Worm (Caenorhabditis elegans) whole organism, dauer: ENCODE data around the gene ztf-18.

Experiments used
- unc-62 ChIP-seq: sonication (generic microtip); optimal IDR thresholded peaks from 2 replicates; lab custom pipeline; 2017; ENCODE audit warnings: missing biosample characterization, missing genetic modification reagents, missing genetic modification characterization

The ztf-18 gene

DNA sequence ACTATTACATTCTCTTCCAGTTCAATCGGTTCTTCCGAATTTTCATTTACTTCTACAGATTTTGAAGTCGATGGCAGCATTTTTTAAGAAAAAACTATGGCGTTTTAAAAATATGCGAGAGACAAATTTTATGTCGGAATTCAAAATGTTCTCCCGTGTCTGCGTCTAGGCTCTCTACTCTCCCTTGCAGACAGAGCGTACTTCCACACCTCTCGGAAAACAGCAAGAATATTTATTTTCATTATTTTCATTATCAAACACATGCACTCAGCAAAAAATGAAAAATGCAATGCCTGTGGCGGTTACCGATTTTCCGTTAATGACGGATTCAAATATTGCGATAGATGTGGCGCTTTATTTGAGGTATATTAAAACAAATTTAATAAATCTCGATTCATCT is at the start of gene ztf-18, which contains the start of gene F23H11.2:
Gene ztf-18 (minus strand): TSS at position 188 of the 400 bp plus-strand sequence.
Gene F23H11.2 (plus strand): TSS at position 223 of the 400 bp plus-strand sequence.
- TF ChIP-seq unc-62, result no peak

DNA sequence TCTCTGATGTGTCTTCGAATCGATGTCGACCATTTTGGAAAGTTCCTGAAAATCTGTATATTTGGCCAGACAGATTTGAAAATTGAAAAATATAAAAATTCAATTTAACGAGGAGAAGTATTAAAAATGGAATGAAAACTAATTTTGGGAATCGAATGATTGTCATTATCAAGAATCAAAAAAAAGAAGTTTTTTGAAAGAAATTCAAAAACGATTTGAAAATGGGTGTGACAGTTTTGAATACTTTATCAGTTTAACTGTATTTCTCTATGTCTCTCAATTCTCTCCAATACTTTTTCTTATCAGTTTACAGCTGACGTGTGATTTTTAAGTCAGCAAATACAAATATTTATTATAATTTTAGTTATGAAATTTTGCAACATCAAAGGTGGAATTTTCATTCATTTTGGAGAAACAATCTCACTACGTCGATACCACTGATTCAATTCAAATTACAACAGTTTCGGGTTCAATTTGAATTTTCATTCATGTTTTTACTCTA is 48.0 kb upstream of the ztf-18 start, which contains the start of gene fbxa-59:
Gene fbxa-59 (minus strand): TSS at position 51 of the 502 bp plus-strand sequence.
- no peak for TF ChIP-seq unc-62

DNA sequence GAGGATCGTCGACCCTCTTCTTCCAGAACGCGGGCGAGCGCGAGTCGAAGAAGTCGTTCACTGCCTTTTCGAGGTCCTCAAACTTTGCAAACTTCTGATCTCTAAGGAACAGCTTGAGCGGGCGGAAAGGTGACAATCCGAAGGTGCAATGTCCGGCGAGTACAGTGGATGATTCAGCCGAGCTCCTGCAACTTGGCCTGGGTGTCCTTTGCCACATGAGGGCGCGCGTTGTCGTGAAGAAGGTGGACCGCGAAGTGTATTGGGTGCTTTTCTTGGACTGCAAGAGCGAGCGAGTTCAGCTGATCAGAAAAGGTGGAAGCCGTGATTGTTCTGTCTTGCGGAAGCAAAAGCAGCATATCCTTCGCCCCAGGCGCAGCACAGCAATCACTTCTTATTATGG is 46.4 kb upstream of the ztf-18 start:
- no peak for TF ChIP-seq unc-62

DNA sequence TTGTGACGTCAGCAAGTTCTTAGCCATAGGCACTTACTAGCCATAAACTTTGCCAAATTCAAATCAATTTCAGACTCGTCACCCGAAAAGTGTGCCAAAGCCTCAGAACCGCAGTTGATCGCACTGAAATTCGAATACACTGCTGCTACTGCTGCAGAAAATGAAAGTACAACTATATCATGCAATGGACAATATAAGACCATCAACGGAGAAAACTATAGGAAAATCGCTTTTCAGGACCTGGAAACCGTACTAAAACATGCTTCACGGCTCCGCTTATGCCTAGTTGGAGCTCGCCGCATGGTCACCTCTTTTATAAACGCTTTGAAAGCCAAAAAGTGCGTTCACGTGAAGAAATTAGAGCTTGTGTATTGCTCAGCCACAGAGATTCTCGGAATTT is 43.1 kb upstream of the ztf-18 start, which contains the start of gene fbxa-22:
Gene fbxa-22 (plus strand): TSS at position 301 of the 400 bp plus-strand sequence.
- TF ChIP-seq unc-62, result no peak

DNA sequence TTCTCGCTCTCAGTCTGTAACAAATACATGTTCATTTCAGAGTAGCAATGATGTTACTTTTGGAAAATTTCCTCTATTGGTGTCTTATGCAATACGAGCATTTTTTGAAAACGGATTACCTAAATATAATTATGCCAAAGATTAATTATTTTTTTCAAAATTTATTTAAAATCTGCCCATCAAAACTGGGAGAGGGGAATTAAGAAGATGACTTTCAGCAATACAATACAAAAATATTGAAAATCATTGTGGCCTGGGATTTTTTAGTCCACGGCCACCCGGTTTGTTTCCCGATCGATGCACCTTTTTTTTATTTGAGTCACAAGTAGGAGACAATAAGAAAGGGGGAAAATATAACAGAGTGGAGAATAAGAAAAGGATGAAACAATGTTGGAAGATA is 42.4 kb upstream of the ztf-18 start, which contains the start of gene fbxa-56:
Gene fbxa-56 (minus strand): TSS at position 101 of the 400 bp plus-strand sequence.
- no peak for TF ChIP-seq unc-62

DNA sequence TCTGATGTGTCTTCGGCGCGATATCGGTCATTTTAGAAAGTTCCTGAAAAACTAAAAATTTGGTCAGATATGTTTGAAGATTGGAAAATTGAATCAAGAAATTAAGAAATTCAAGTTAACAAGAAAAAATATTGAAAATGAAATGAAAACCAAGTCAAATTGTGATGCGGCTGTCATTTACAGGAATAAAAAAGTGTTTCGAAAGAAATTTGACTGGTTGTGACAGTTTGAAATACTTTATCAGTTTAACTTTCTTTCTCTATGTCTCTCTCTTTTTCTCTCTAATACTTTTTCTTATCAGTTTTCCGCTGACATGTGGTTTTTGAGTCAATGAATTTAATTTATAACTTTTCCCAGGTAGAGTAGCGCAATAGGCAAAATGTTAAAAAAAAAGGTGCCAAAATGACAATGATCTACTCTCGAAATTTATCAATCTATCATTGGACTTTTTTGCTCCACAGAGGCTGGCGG is 40.6 kb upstream of the ztf-18 start, which contains the start of gene fbxa-55:
Gene fbxa-55 (minus strand): TSS at position 51 of the 471 bp plus-strand sequence.
- TF ChIP-seq unc-62, result no peak

DNA sequence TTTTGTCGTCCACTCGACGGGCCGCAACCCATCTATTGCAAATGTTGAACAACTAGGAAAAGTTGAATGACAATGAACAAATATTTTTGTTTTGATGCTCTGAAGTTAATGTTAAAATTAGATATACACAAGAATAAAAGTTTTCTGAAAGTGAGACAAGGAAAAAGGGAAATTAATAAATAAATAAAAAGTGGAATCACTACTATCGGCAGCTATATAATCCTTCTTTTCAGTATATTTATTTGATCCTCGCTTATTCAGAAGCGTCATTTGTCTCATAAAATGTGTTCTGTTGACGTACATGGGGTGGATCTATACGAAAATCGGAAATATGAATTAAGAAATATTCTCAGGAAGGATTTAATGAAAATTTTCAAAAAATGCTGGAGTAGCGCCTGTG is 30.7 kb upstream of the ztf-18 start, which contains the start of gene pef-1:
Gene pef-1 (minus strand): TSS at position 101 of the 400 bp plus-strand sequence.
- TF ChIP-seq unc-62, result no peak

DNA sequence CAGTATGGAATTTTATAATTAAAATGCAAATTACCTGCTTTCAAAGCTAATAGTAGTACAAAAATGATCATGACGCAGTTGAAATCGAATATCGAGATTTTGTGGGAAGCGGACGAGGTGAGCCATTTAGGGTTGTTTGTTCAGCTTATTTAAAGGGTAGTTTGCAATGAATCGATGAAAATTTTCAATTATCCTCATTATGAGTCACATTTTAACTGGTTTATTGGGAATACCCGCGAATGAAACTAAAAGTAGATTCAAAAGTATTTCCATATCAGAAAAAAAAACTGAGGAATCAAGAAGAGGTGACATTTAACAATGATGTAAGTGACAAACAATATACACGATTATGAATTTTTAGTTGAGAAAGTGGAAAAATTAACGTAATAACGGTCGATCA is 23.8 kb upstream of the ztf-18 start, which contains the start of gene F23H11.7:
Gene F23H11.7 (minus strand): TSS at position 101 of the 400 bp plus-strand sequence.
- no peak for TF ChIP-seq unc-62

DNA sequence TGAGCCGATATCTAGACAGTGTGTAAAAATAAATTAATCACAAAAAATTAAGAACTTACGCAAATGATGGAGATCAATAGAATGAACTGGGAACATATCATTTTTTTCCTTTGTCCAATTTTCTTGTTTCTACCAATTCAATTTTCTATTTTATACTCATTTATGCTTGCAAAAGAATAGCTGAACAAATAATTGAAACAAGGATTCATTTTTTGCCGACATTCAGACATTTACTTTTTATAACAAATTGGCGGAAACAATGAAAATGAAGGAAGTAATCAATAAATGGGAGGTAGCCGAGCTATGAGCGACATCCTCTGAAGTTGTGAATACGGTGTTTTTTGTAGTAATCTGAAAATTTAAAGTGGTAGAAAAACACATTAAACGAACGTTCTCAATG is 21.4 kb upstream of the ztf-18 start, which contains the start of gene idpp-13:
Gene idpp-13 (minus strand): TSS at position 101 of the 400 bp plus-strand sequence.
- no peak for TF ChIP-seq unc-62

DNA sequence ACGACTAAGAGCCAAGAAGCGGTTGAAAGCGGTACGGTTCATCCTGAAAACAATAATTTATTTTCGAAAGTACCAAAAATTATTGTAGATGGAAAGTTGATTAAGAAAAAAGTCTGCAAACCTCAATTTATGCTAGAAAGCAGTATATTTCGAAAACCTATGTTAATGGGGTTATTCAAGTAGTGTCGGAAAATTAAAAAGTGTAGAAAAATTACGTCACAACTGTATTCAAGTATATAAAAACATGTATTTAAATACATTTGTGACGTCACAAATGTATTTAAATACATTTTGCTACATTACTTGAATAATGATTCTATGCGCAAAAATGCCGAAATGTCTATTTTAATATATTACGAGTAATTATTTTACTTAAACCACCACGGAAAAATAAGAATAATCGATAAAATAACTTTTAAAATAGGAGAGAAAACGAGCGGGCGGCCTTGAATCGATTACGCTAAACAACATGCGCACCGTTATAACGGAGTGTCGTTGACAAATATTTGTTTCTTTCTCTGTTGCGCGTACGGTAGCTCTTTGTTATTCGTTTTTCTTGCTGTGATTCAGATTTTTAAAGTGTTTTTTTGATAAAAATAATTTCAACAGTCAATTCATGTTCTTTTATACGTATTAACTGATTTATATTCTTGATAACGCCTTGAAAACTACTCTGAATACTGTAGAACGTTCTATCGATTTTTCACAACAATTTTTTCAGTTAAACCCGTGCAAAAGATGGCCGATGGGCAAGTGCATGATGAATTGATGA is 15.2 kb upstream of the ztf-18 start, which contains the start of the genes F23H11.5 and bra-2:
Gene F23H11.5 (minus strand): TSS at position 51 of the 772 bp plus-strand sequence.
Gene bra-2 (plus strand): TSS at position 722 of the 772 bp plus-strand sequence.
- TF ChIP-seq unc-62, result no peak

DNA sequence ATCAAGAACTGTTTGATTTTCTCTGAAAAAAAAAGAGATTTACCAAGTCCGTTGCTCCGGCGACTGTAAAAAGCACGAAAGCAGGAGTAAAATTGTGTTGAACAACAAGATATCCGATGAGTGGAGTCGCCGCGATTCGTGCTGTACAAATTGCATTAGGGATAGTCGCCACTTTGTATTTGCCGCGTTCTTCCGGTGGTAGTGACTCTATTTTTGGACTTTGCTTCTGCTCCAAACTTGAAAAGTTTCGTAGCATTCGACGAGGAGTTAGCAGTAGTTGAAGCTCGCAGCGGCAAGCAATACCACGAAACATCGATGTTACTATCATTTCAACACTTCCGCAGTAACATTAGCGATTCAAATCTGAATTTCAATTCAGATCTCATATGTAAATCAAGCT is 14.0 kb upstream of the ztf-18 start, which contains the start of gene crls-1:
Gene crls-1 (minus strand): TSS at position 363 of the 400 bp plus-strand sequence.
- no peak for TF ChIP-seq unc-62

DNA sequence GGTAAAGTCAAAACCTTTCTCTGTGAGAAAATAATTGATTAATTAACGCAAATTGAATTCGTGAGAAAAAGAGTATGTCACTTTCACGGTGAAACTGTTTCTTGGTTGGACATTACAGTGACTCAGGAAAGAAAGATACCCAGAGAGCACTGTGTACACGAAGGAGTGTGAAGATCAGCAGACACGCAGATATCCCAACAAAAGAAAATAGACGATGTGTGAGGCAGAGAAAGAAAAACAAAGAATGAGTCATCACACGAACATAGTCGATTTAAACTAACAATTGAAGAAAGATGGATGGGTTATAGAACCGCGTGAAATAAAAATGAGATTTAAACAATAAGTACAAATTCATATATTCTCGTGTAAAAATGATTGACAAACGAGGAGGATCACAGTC is 12.5 kb upstream of the ztf-18 start:
- no peak for TF ChIP-seq unc-62

DNA sequence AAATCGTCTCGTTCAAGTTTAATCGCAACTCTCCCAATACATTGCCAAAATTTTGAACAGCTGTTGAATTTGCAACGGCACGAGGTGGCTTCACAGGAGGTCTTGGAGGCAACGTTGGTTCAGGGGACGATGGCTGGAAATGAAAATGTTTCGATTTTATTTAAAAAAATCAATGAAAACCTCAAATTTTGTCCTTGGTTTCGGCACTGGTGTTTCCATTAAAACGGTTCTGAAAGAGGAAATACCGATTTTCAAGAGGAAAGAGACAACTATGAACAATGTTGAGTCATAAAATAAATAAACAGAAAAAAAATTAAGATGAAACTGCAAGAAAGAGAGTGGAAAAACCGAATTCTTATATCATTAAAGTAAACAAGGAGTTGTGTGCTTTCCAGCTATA is 11.8 kb upstream of the ztf-18 start, which contains the start of gene F23H11.4:
Gene F23H11.4 (minus strand): TSS at position 229 of the 400 bp plus-strand sequence.
- TF ChIP-seq unc-62, result no peak

DNA sequence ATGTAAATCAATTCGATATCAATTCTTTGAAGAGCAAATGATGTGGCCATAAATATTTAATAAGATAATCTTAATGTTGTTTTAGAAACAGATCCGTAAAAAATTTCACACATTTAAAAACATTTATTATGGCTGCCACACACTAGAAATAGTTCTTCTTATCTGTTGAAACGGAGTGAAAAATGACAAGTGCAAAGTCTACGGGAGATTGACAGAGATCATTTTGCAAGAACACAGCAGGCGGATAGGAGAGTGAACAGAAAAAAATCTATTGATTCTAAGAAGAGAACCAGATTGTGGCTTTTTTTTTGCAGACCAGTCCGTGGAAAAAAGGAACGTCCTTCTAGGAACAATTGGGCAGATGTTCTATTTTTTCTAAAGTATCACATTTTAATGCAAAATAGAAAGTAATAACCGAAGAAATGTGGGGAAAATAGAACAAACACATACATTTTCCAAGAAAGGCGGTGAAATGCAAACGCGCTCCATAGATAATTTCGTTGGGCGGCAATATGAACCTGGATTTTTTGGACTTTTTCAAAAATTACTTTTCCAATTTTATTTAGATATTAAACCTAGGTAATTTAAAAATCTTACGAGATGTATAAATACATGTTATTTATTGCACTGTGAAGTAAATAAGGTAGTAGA is 6.2 kb upstream of the ztf-18 start:
- TF ChIP-seq unc-62, result no peak

DNA sequence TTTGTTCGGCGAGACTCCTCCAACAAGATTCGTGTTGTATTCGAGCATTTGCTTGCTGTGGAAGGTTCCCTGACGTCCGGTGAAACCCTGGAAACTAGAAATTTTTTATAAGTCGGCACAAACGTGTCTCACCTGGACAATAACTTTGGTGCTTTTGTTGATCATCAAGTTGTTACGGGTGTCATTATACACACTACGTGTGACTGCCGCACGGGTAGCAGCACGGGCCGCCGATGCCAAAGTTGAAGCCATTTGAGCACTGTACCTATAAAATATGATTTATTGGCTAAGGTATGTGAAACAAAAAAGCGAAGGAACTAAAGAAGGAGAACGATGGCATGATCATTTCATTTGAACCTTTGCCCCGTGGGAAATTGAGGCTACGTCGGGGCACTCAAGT is 5.6 kb upstream of the ztf-18 start, which contains the start of gene sucl-2:
Gene sucl-2 (minus strand): TSS at position 265 of the 400 bp plus-strand sequence.
- no peak for TF ChIP-seq unc-62

DNA sequence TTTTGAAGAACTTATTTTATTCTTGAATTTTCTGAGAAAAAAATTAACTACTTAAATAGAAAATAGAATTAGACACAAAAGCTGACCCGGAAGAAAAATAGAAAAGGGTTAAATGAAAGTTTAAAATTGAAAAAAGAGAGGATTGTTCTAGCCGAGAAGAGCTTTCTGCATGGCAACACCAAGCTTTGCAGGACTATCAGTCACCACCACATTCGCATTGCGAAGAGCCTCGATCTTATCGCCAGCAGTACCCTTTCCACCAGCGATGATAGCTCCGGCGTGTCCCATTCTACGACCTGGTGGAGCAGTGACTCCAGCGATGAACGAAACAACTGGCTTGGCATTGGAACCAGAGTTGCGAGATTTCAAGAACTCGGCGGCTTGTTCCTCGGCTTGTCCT is 4.6 kb upstream of the ztf-18 start:
- no peak for TF ChIP-seq unc-62
